Fruit fly (Drosophila melanogaster): Measurements from ENCODE around the gene vn.

vn gene

DNA sequence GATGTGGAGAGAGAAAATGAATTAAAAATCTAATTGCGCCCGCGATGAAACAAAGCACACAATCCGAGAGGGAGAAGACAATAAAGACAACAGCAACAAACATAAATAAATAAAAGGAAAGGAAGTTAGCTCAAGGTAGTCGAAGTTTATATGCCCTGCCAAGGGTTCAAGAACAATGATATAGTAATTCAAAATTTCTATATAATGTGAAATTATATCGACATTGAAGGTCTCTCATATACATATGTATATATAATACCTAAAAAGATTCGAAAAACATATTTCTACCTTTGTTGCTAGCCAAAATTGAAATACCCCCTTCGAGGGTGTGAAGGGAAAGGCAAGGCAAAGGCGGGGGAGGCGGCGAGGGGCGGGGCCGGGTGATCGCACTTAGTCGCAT lies 4.6 kb downstream of the vn start (continued):
- TF ChIP-seq CG31627 (GFP tag; optimal IDR thresholded peaks at IDR 0.05) (peak; percentile 3), fd85E (GFP tag; optimal IDR thresholded peaks at IDR 0.05) (no peak), salr (GFP tag; optimal IDR thresholded peaks at IDR 0.05) (no peak), pdm3 (GFP tag; optimal IDR thresholded peaks at IDR 0.05) (no peak), lz (GFP tag; optimal IDR thresholded peaks at IDR 0.05) (peak; percentile 20), ss (GFP tag; optimal IDR thresholded peaks at IDR 0.05) (no peak), CG16779 (tag; optimal IDR thresholded peaks at IDR 0.05) (no peak), CG11762 (GFP tag; optimal IDR thresholded peaks at IDR 0.05; ENCODE audit: insufficient read depth) (no peak), Gug (GFP tag; IDR thresholded peaks at IDR 0.05) (peak; percentile 25; the same call in 1 of the 2 replicates), net (GFP tag; optimal IDR thresholded peaks at IDR 0.05) (no peak), Sox102F (GFP tag; optimal IDR thresholded peaks at IDR 0.05) (no peak), CG11294 (GFP tag; IDR thresholded peaks at IDR 0.05) (no peak), CG10669 (GFP tag; optimal IDR thresholded peaks at IDR 0.05) (peak; percentile 8), Hr39 (GFP tag; optimal IDR thresholded peaks at IDR 0.05) (peak; percentile 7), CG6808 (GFP tag; optimal IDR thresholded peaks at IDR 0.05) (no peak)

DNA sequence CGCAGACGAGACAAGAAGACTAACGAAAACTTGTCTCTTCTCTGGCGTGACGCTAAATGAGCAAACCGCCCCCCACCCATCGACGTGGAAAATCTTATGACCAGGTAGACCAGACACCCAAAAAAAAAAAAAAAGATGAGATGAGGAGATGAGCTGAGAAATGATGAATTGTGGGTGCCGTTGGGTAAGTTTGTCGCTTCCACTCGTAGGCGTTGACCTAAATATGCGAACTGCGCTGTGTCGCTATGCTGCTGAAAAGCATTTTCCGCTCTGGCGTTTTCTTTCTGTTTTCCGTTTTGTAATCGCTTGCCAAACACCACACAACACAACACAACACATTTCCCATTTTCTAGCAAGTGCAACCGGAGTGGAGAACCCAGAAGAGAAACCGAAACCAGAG lies 6.6 kb downstream of the vn start:
- TF ChIP-seq CG34406 (GFP tag; optimal IDR thresholded peaks at IDR 0.05): no peak
- no peak for TF ChIP-seq eg (GFP tag; IDR thresholded peaks at IDR 0.05)
- TF ChIP-seq CG8319 (GFP tag; optimal IDR thresholded peaks at IDR 0.05): no peak
- TF ChIP-seq Eip93F (GFP tag; optimal IDR thresholded peaks at IDR 0.05): no peak
- TF ChIP-seq lz (GFP tag; optimal IDR thresholded peaks at IDR 0.05): no peak
- TF ChIP-seq CG8119 (GFP tag; IDR thresholded peaks at IDR 0.05): 0 out of 3 replicates have a peak, but pooled peaks have one; percentile 17
- TF ChIP-seq CG15336 (GFP tag; IDR thresholded peaks at IDR 0.05): peak; percentile 24; the same call in 1 of the 2 replicates
- no peak for TF ChIP-seq CG3032 (tag; optimal IDR thresholded peaks at IDR 0.05)
- TF ChIP-seq cyc (GFP tag; optimal IDR thresholded peaks at IDR 0.05): no peak
- no peak for TF ChIP-seq CG10631 (GFP tag; optimal IDR thresholded peaks at IDR 0.05)
- TF ChIP-seq Sox15 (GFP tag; optimal IDR thresholded peaks at IDR 0.05): no peak
- TF ChIP-seq ss (GFP tag; optimal IDR thresholded peaks at IDR 0.05): no peak
- TF ChIP-seq Eip78C (GFP tag): no peak
- no peak for TF ChIP-seq Hr38 (GFP tag; optimal IDR thresholded peaks at IDR 0.05)
- TF ChIP-seq pdm3 (GFP tag; optimal IDR thresholded peaks at IDR 0.05): no peak
- TF ChIP-seq Blimp-1 (GFP tag; optimal IDR thresholded peaks at IDR 0.05): no peak
- TF ChIP-seq salr (GFP tag; optimal IDR thresholded peaks at IDR 0.05): no peak

DNA sequence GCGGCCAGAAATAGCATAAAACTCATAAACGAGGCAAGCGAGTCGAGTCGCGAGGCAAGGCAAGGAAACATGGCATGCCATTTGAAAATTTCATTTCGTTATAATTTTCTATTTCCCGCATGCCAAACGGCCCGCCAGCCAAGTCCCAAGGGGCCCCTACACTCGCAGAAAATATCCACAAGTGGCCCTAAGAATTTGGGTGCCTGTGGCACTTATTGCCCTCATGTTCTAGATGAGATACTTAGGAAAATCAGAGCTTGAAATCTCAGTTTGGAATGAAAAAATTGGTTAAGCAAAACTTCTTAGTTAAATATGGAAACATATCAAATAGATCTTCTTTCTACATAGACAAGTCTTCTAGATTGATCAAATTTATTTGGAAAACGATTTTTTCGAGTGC lies 7.2 kb downstream of the vn start:
- TF ChIP-seq CG32006 (GFP tag; optimal IDR thresholded peaks at IDR 0.05) (peak; percentile 24), fkh (GFP tag; optimal IDR thresholded peaks at IDR 0.05) (no peak), Eip78C (GFP tag) (peak; percentile 51)

DNA sequence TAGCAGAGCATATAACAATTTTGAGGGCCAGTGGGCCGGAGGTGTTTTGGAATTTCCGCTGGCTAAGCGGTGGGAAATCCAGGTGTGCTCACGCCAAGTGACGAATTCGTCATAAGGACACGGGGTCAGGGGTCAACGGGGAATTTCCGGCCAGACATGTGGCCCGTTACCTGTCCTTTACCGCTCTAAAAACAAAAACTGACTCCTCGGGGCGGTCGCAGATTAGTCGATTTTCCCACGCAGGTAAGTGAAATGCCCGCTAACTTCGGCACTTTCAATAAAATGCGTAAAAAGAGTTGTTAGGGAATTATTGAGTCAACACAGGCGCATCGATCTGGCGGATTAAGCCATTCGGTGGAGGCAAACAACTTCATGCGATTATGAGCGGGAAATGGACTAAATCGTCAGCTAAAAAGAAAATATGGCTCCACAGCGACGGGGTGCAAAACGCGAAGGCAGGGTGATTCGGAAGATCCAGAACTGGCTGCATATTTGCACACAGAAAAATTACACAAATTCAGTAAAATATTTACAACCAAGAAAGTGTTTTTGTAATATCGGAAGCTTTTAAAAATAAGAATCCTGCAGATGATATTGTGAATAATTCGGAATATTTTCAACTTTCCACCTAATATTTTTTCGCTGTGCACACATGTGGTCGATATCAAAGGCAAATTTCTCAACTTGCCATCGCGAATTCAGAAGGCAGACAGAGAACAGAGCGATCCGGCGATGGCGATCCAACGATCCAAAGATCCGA lies 9.4 kb downstream of the vn start:
- peak; percentile 41 for TF ChIP-seq OdsH (GFP tag; optimal IDR thresholded peaks at IDR 0.05)
- peak; percentile 26 for TF ChIP-seq CG1621 (tag; optimal IDR thresholded peaks at IDR 0.05)
- peak; percentile 46 for TF ChIP-seq Ets96B (tag; optimal IDR thresholded peaks at IDR 0.05)
- TF ChIP-seq fd59A (GFP tag; optimal IDR thresholded peaks at IDR 0.05): peak; percentile 15
- no peak for TF ChIP-seq Eip93F (GFP tag; optimal IDR thresholded peaks at IDR 0.05)
- TF ChIP-seq Ets21C (GFP tag; optimal IDR thresholded peaks at IDR 0.05): no peak
- no peak for TF ChIP-seq CG16779 (tag; optimal IDR thresholded peaks at IDR 0.05)
- no peak for TF ChIP-seq CG8319 (GFP tag; optimal IDR thresholded peaks at IDR 0.05)
- no peak for TF ChIP-seq ss (GFP tag; optimal IDR thresholded peaks at IDR 0.05)
- peak; percentile 51 for TF ChIP-seq pdm3 (GFP tag; optimal IDR thresholded peaks at IDR 0.05)
- no peak for TF ChIP-seq CG8632 (GFP tag; optimal IDR thresholded peaks at IDR 0.05)
- TF ChIP-seq fkh (GFP tag; optimal IDR thresholded peaks at IDR 0.05): no peak
- TF ChIP-seq CG6163 (GFP tag; IDR thresholded peaks at IDR 0.05): peak; percentile 70; the same call in 2 of the 3 replicates
- TF ChIP-seq dsx (GFP tag; optimal IDR thresholded peaks at IDR 0.05; ENCODE audit: poor library complexity, severe bottlenecking): peak; percentile 21
- peak; percentile 44 for TF ChIP-seq Eip75B (GFP tag; optimal IDR thresholded peaks at IDR 0.05)
- TF ChIP-seq CG6808 (GFP tag; optimal IDR thresholded peaks at IDR 0.05): peak; percentile 37
- no peak for TF ChIP-seq CG34406 (GFP tag; optimal IDR thresholded peaks at IDR 0.05)
- TF ChIP-seq CG4318 (GFP tag; optimal IDR thresholded peaks at IDR 0.05): no peak
- peak; percentile 42; the same call in 1 of the 3 replicates for TF ChIP-seq CG8119 (GFP tag; IDR thresholded peaks at IDR 0.05)
- no peak for TF ChIP-seq Hr4 (GFP tag; optimal IDR thresholded peaks at IDR 0.05)
- no peak for TF ChIP-seq Sox15 (GFP tag; optimal IDR thresholded peaks at IDR 0.05)
- peak; percentile 51 for TF ChIP-seq acj6 (GFP tag; optimal IDR thresholded peaks at IDR 0.05)
- no peak for TF ChIP-seq CG11762 (GFP tag; optimal IDR thresholded peaks at IDR 0.05; ENCODE audit: insufficient read depth)
- TF ChIP-seq CG10631 (GFP tag; optimal IDR thresholded peaks at IDR 0.05): peak; percentile 63
- TF ChIP-seq svp (GFP tag): peak; percentile 61

All from whole organism, prepupa.